Fruit fly (Drosophila melanogaster): ENCODE measurements around the gene NdufA3.

DNA sequence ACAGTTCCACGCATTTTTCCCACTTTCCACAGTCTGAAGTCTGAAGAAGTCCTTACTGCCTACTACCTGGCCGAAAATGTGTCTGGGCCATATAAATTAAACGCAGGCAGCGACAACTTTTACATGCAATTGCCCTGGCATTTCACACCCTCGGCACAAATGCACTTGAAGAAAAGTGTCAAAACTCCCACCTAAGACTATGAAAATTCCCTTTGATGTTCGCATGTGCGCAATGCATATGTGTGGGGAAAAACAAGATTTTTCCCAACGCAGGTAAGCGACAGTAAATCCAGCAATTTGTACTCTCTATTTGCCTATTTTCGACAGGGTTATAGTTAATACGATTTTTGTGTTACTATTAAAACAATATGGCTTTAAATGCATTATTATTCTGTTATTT is 30.4 kb downstream of the NdufA3 start:
- TF ChIP-seq Blimp-1 (GFP tag; optimal IDR thresholded peaks at IDR 0.05) (no peak), dsx (GFP tag; optimal IDR thresholded peaks at IDR 0.05; ENCODE audit: poor library complexity, severe bottlenecking) (no peak)
